Comparison of ENCODE assay signal across 1 fruit fly cellular context in genomic region chr3L:4272167-4272773, dm6.
TF ChIP-seq lines count a peak whose summit lies in the region.

No protein-coding gene starts in this region.

TF ChIP-seq in whole organism, embryonic, 481 proteins besides CTCF, POLR2A, EP300 and RAD21 (continued from another document):
- TF ChIP-seq YL-1 (GFP tag; optimal IDR thresholded peaks at IDR 0.05; lab: Kevin White, UChicago) (no peak), CG12071 (GFP tag; optimal IDR thresholded peaks at IDR 0.05; lab: Kevin White, UChicago) (no peak), Stat92E (GFP tag; optimal IDR thresholded peaks at IDR 0.05; lab: Kevin White, UChicago) (peak in 1 of 3 experiments; percentile 27), Six4 (GFP tag; optimal IDR thresholded peaks at IDR 0.05; lab: Kevin White, UChicago) (no peak), CG15479 (GFP tag; optimal IDR thresholded peaks at IDR 0.05; lab: Kevin White, UChicago) (no peak), ro (GFP tag; IDR thresholded peaks at IDR 0.05; lab: Robert Waterston, UW) (no peak), bbx (GFP tag; IDR thresholded peaks at IDR 0.05; lab: Robert Waterston, UW; ENCODE audit: partially characterized antibody) (no peak), CG15601 (tag; optimal IDR thresholded peaks at IDR 0.05; lab: Kevin White, UChicago) (peak; percentile 86), CG12391 (tag; optimal IDR thresholded peaks at IDR 0.05; lab: Kevin White, UChicago) (no peak), Dp (GFP tag; optimal IDR thresholded peaks at IDR 0.05; lab: Kevin White, UChicago) (no peak), dysf (GFP tag; IDR thresholded peaks at IDR 0.05; lab: Robert Waterston, UW) (no peak), danr (GFP tag; IDR thresholded peaks at IDR 0.05; lab: Robert Waterston, UW) (no peak), CG8089 (GFP tag; optimal IDR thresholded peaks at IDR 0.05; lab: Kevin White, UChicago) (no peak), CG17912 (GFP tag; optimal IDR thresholded peaks at IDR 0.05; lab: Kevin White, UChicago) (no peak), slou (GFP tag; optimal IDR thresholded peaks at IDR 0.05; lab: Kevin White, UChicago) (no peak), CG6654 (GFP tag; optimal IDR thresholded peaks at IDR 0.05; lab: Kevin White, UChicago) (no peak), CG6765 (GFP tag; optimal IDR thresholded peaks at IDR 0.05; lab: Kevin White, UChicago) (no peak), sens (GFP tag; lab: Kevin White, UChicago) (peak; percentile 86), crp (GFP tag; optimal IDR thresholded peaks at IDR 0.05; lab: Kevin White, UChicago) (no peak)
